Worm (Caenorhabditis elegans): Measurements from ENCODE around the gene C34B4.5.

C34B4.5 gene

ce11 chrV:13095654-13096053 lies at the start of gene C34B4.5:
TSS of gene C34B4.5 (plus strand) at chrV:13095954.
- TF ChIP-seq him-1 (tag; optimal IDR thresholded peaks at IDR 0.05) = no peak
- no peak for TF ChIP-seq dao-5 (tag; optimal IDR thresholded peaks at IDR 0.05)
- TF ChIP-seq W03F9.2 (tag; optimal IDR thresholded peaks at IDR 0.05) = no peak

ce11 chrV:13046125-13047123 lies 49.3 kb upstream of the C34B4.5 start:
- TF ChIP-seq him-1 (tag; optimal IDR thresholded peaks at IDR 0.05) = no peak
- TF ChIP-seq dao-5 (tag; optimal IDR thresholded peaks at IDR 0.05) = no peak
- TF ChIP-seq W03F9.2 (tag; optimal IDR thresholded peaks at IDR 0.05) = no peak

- TF ChIP-seq W03F9.2 (tag; optimal IDR thresholded peaks at IDR 0.05) (no peak), dao-5 (tag; optimal IDR thresholded peaks at IDR 0.05) (no peak), him-1 (tag; optimal IDR thresholded peaks at IDR 0.05) (no peak)
Measured at ce11 chrV:13047574-13048030, 48.2 kb upstream of the C34B4.5 start, which contains the start of gene W07G4.5. TSS of gene W07G4.5 (plus strand) at chrV:13047980.

- no peak for TF ChIP-seq W03F9.2 (tag; optimal IDR thresholded peaks at IDR 0.05)
- no peak for TF ChIP-seq dao-5 (tag; optimal IDR thresholded peaks at IDR 0.05)
- no peak for TF ChIP-seq him-1 (tag; optimal IDR thresholded peaks at IDR 0.05)
Measured at ce11 chrV:13049149-13049610, 46.6 kb upstream of the C34B4.5 start, which contains the start of gene W07G4.8. TSS of gene W07G4.8 (minus strand) at chrV:13049560.

ce11 chrV:13053635-13054034 lies 42.1 kb upstream of the C34B4.5 start, which contains the start of gene srr-1:
TSS of gene srr-1 (minus strand) at chrV:13053735.
- TF ChIP-seq dao-5 (tag; optimal IDR thresholded peaks at IDR 0.05) (no peak), W03F9.2 (tag; optimal IDR thresholded peaks at IDR 0.05) (no peak), him-1 (tag; optimal IDR thresholded peaks at IDR 0.05) (no peak)

ce11 chrV:13061836-13062235 lies 33.9 kb upstream of the C34B4.5 start, which contains the start of gene F42E8.1:
TSS of gene F42E8.1 (plus strand) at chrV:13062136.
- TF ChIP-seq dao-5 (tag; optimal IDR thresholded peaks at IDR 0.05) (no peak), him-1 (tag; optimal IDR thresholded peaks at IDR 0.05) (no peak), W03F9.2 (tag; optimal IDR thresholded peaks at IDR 0.05) (no peak)

ce11 chrV:13063402-13063801 lies 32.4 kb upstream of the C34B4.5 start:
- TF ChIP-seq him-1 (tag; optimal IDR thresholded peaks at IDR 0.05) = no peak
- no peak for TF ChIP-seq dao-5 (tag; optimal IDR thresholded peaks at IDR 0.05)
- TF ChIP-seq W03F9.2 (tag; optimal IDR thresholded peaks at IDR 0.05) = no peak

ce11 chrV:13064164-13064563 lies 31.6 kb upstream of the C34B4.5 start:
- TF ChIP-seq W03F9.2 (tag; optimal IDR thresholded peaks at IDR 0.05) (no peak), him-1 (tag; optimal IDR thresholded peaks at IDR 0.05) (no peak), dao-5 (tag; optimal IDR thresholded peaks at IDR 0.05) (no peak)

ce11 chrV:13070278-13070677 lies 25.5 kb upstream of the C34B4.5 start:
- TF ChIP-seq dao-5 (tag; optimal IDR thresholded peaks at IDR 0.05) (no peak), W03F9.2 (tag; optimal IDR thresholded peaks at IDR 0.05) (no peak), him-1 (tag; optimal IDR thresholded peaks at IDR 0.05) (no peak)

ce11 chrV:13071052-13071451 lies 24.7 kb upstream of the C34B4.5 start, which contains the start of gene C34B4.3:
TSS of gene C34B4.3 (minus strand) at chrV:13071152.
- TF ChIP-seq him-1 (tag; optimal IDR thresholded peaks at IDR 0.05) (no peak), dao-5 (tag; optimal IDR thresholded peaks at IDR 0.05) (no peak), W03F9.2 (tag; optimal IDR thresholded peaks at IDR 0.05) (no peak)

- TF ChIP-seq him-1 (tag; optimal IDR thresholded peaks at IDR 0.05) = no peak
- TF ChIP-seq W03F9.2 (tag; optimal IDR thresholded peaks at IDR 0.05) = no peak
- TF ChIP-seq dao-5 (tag; optimal IDR thresholded peaks at IDR 0.05) = no peak
Measured at ce11 chrV:13073145-13073544, 22.6 kb upstream of the C34B4.5 start.

ce11 chrV:13074148-13074547 lies 21.6 kb upstream of the C34B4.5 start:
- TF ChIP-seq W03F9.2 (tag; optimal IDR thresholded peaks at IDR 0.05) (no peak), dao-5 (tag; optimal IDR thresholded peaks at IDR 0.05) (no peak), him-1 (tag; optimal IDR thresholded peaks at IDR 0.05) (no peak)

ce11 chrV:13075432-13075831 lies 20.3 kb upstream of the C34B4.5 start:
- TF ChIP-seq W03F9.2 (tag; optimal IDR thresholded peaks at IDR 0.05) (no peak), him-1 (tag; optimal IDR thresholded peaks at IDR 0.05) (no peak), dao-5 (tag; optimal IDR thresholded peaks at IDR 0.05) (no peak)

- TF ChIP-seq him-1 (tag; optimal IDR thresholded peaks at IDR 0.05) (no peak), W03F9.2 (tag; optimal IDR thresholded peaks at IDR 0.05) (no peak), dao-5 (tag; optimal IDR thresholded peaks at IDR 0.05) (no peak)
Measured at ce11 chrV:13081197-13081747, 14.5 kb upstream of the C34B4.5 start.

Measured in whole organism, L4/young adult.